Worm (Caenorhabditis elegans) whole organism, L3 larva: ENCODE measurements around the gene F41B4.2.

ENCODE experiments used
- R02D3.7 ChIP-seq: fragments of 150-350 bp; optimal IDR thresholded peaks from 2 replicates; lab custom pipeline; 2014; ENCODE audit warnings: missing biosample characterization, missing genetic modification characterization
- ZK546.5 ChIP-seq: sonication (generic microtip); optimal IDR thresholded peaks from 2 replicates; lab custom pipeline; 2017; ENCODE audit warnings: missing biosample characterization, missing genetic modification characterization
- aly-2 ChIP-seq: fragments of 150-350 bp; optimal IDR thresholded peaks from 2 replicates; lab custom pipeline; 2014; ENCODE audit warnings: missing biosample characterization, missing genetic modification characterization
- ama-1 ChIP-seq: fragments of 150-350 bp; optimal IDR thresholded peaks from 2 replicates; lab custom pipeline; 2018
- ceh-16 ChIP-seq: sonication (generic microtip); optimal IDR thresholded peaks from 2 replicates; lab custom pipeline; 2017; ENCODE audit warnings: missing biosample characterization, missing genetic modification characterization
- ceh-28 ChIP-seq: fragments of 150-350 bp; optimal IDR thresholded peaks from 2 replicates; lab custom pipeline; 2014; ENCODE audit warnings: missing biosample characterization, missing genetic modification reagents, missing genetic modification characterization
- ceh-82 ChIP-seq: fragments of 150-350 bp; optimal IDR thresholded peaks from 2 replicates; lab custom pipeline; 2014; ENCODE audit warnings: missing biosample characterization, missing genetic modification characterization
- ceh-9 ChIP-seq: sonication (generic microtip); optimal IDR thresholded peaks from 2 replicates; lab custom pipeline; 2018; ENCODE audit warnings: missing biosample characterization, missing genetic modification characterization
- daf-12 ChIP-seq: fragments of 150-350 bp; optimal IDR thresholded peaks from 2 replicates; lab custom pipeline; 2014; ENCODE audit warnings: missing biosample characterization, missing genetic modification reagents, missing genetic modification characterization
- egl-27 ChIP-seq: sonication (generic microtip); optimal IDR thresholded peaks from 4 replicates; lab custom pipeline; 2017; ENCODE audit warnings: missing biosample characterization, missing genetic modification reagents, missing genetic modification characterization
- egl-5 ChIP-seq: fragments of 150-350 bp; optimal IDR thresholded peaks from 2 replicates; lab custom pipeline; 2017; ENCODE audit warnings: missing biosample characterization, missing genetic modification reagents, missing genetic modification characterization, inconsistent platforms
- elt-1 ChIP-seq: fragments of 150-350 bp; optimal IDR thresholded peaks from 2 replicates; lab custom pipeline; 2014; ENCODE audit warnings: missing biosample characterization, missing genetic modification characterization
- elt-2 ChIP-seq: sonication (generic microtip); optimal IDR thresholded peaks from 2 replicates; lab custom pipeline; 2016; ENCODE audit warnings: missing genetic modification reagents, mild to moderate bottlenecking, missing genetic modification characterization, missing compliant biosample characterization
- elt-3 ChIP-seq, 3 experiments: fragments of 150-350 bp in 1 of 3; sonication (generic microtip) in 2 of 3; optimal IDR thresholded peaks; 2 replicates in 2 of 3; 4 replicates in 1 of 3; lab custom pipeline; 2014 to 2017; ENCODE audit warnings: missing biosample characterization in 3 of 3, missing genetic modification characterization in 3 of 3
- eor-1 ChIP-seq, 2 experiments: fragments of 150-350 bp; optimal IDR thresholded peaks; 2 replicates each; lab custom pipeline; 2014 to 2018; ENCODE audit warnings: missing biosample characterization in 2 of 2, missing genetic modification characterization in 2 of 2
- fkh-10 ChIP-seq: sonication (generic microtip); optimal IDR thresholded peaks from 2 replicates; lab custom pipeline; 2017; ENCODE audit warnings: missing biosample characterization, missing genetic modification reagents, missing genetic modification characterization
- fkh-2 ChIP-seq: fragments of 150-350 bp; optimal IDR thresholded peaks from 2 replicates; lab custom pipeline; 2014; ENCODE audit warnings: missing biosample characterization, missing genetic modification reagents, missing genetic modification characterization
- fos-1 ChIP-seq: fragments of 150-350 bp; optimal IDR thresholded peaks from 2 replicates; lab custom pipeline; 2014; ENCODE audit warnings: missing biosample characterization, missing genetic modification characterization
- hmg-11 ChIP-seq: sonication (generic microtip); optimal IDR thresholded peaks from 2 replicates; lab custom pipeline; 2016; ENCODE audit warnings: missing genetic modification characterization, missing compliant biosample characterization
- jun-1 ChIP-seq: fragments of 150-350 bp; optimal IDR thresholded peaks from 2 replicates; lab custom pipeline; 2014; ENCODE audit warnings: missing biosample characterization, missing genetic modification reagents, missing genetic modification characterization
- lin-15B ChIP-seq: fragments of 150-350 bp; optimal IDR thresholded peaks from 2 replicates; lab custom pipeline; 2014; ENCODE audit warnings: missing biosample characterization, missing genetic modification characterization
- lin-39 ChIP-seq: fragments of 150-350 bp; optimal IDR thresholded peaks from 2 replicates; lab custom pipeline; 2018; ENCODE audit warnings: missing biosample characterization, missing genetic modification reagents, missing genetic modification characterization
- lsy-12 ChIP-seq: sonication (generic microtip); optimal IDR thresholded peaks from 2 replicates; lab custom pipeline; 2016; ENCODE audit warnings: mild to moderate bottlenecking, missing genetic modification characterization, missing compliant biosample characterization
- mdl-1 ChIP-seq: fragments of 150-350 bp; optimal IDR thresholded peaks from 2 replicates; lab custom pipeline; 2014; ENCODE audit warnings: missing biosample characterization, missing genetic modification characterization
- mml-1 ChIP-seq: fragments of 150-350 bp; sonication (generic microtip); optimal IDR thresholded peaks from 3 replicates; lab custom pipeline; 2014; ENCODE audit warnings: missing biosample characterization, missing genetic modification characterization
- nfya-1 ChIP-seq: sonication (generic microtip); optimal IDR thresholded peaks from 2 replicates; lab custom pipeline; 2017; ENCODE audit warnings: missing genetic modification characterization, mild to moderate bottlenecking, missing compliant biosample characterization, antibody characterized with exemption, moderate library complexity; ENCODE audit not compliant: insufficient read depth
- nhr-11 ChIP-seq: fragments of 150-350 bp; optimal IDR thresholded peaks from 2 replicates; lab custom pipeline; 2014; ENCODE audit warnings: missing biosample characterization, missing genetic modification characterization
- nhr-12 ChIP-seq: fragments of 150-350 bp; optimal IDR thresholded peaks from 2 replicates; lab custom pipeline; 2014; ENCODE audit warnings: missing biosample characterization, missing genetic modification characterization
- nhr-23 ChIP-seq: fragments of 150-350 bp; optimal IDR thresholded peaks from 2 replicates; lab custom pipeline; 2014; ENCODE audit warnings: missing biosample characterization, missing genetic modification reagents, missing genetic modification characterization
- nhr-237 ChIP-seq: fragments of 150-350 bp; optimal IDR thresholded peaks from 2 replicates; lab custom pipeline; 2014; ENCODE audit warnings: missing biosample characterization, missing genetic modification characterization
- nhr-25 ChIP-seq: sonication (generic microtip); optimal IDR thresholded peaks from 2 replicates; lab custom pipeline; 2017; ENCODE audit warnings: missing biosample characterization, missing genetic modification characterization
- nhr-28 ChIP-seq: fragments of 150-350 bp; optimal IDR thresholded peaks from 2 replicates; lab custom pipeline; 2014; ENCODE audit warnings: missing biosample characterization, missing genetic modification characterization
- nhr-43 ChIP-seq: sonication (generic microtip); optimal IDR thresholded peaks from 2 replicates; lab custom pipeline; 2016; ENCODE audit warnings: mild to moderate bottlenecking, missing genetic modification characterization, missing compliant biosample characterization; ENCODE audit not compliant: poor library complexity, severe bottlenecking
- nhr-67 ChIP-seq: fragments of 150-350 bp; optimal IDR thresholded peaks from 2 replicates; lab custom pipeline; 2014; ENCODE audit warnings: missing biosample characterization, missing genetic modification characterization
- nhr-76 ChIP-seq: fragments of 150-350 bp; sonication (generic microtip); optimal IDR thresholded peaks from 5 replicates; lab custom pipeline; 2014; ENCODE audit warnings: missing biosample characterization, missing genetic modification characterization
- nhr-77 ChIP-seq: fragments of 150-350 bp; optimal IDR thresholded peaks from 2 replicates; lab custom pipeline; 2014; ENCODE audit warnings: missing biosample characterization, missing genetic modification characterization
- pha-4 ChIP-seq: fragments of 150-350 bp; optimal IDR thresholded peaks from 2 replicates; lab custom pipeline; 2014; ENCODE audit warnings: missing biosample characterization, missing genetic modification reagents, missing genetic modification characterization
- pqm-1 ChIP-seq: fragments of 150-350 bp; optimal IDR thresholded peaks from 2 replicates; lab custom pipeline; 2017; ENCODE audit warnings: missing biosample characterization, missing genetic modification characterization, inconsistent platforms
- sea-2 ChIP-seq: fragments of 150-350 bp; sonication (generic microtip); optimal IDR thresholded peaks from 4 replicates; lab custom pipeline; 2014; ENCODE audit warnings: missing biosample characterization, missing genetic modification reagents, missing genetic modification characterization
- skn-1 ChIP-seq: fragments of 150-350 bp; optimal IDR thresholded peaks from 2 replicates; lab custom pipeline; 2014; ENCODE audit warnings: missing biosample characterization, missing genetic modification characterization
- snpc-4 ChIP-seq: fragments of 150-350 bp; optimal IDR thresholded peaks from 2 replicates; lab custom pipeline; 2014; ENCODE audit warnings: missing biosample characterization, missing genetic modification characterization
- tbx-2 ChIP-seq: sonication (generic microtip); optimal IDR thresholded peaks from 2 replicates; lab custom pipeline; 2016; ENCODE audit warnings: mild to moderate bottlenecking, missing genetic modification characterization, missing compliant biosample characterization
- unc-39 ChIP-seq: sonication (generic microtip); optimal IDR thresholded peaks from 4 replicates; lab custom pipeline; 2017; ENCODE audit warnings: missing biosample characterization, missing genetic modification characterization
- unc-62 ChIP-seq: fragments of 150-350 bp; sonication (generic microtip); optimal IDR thresholded peaks from 4 replicates; lab custom pipeline; 2014; ENCODE audit warnings: missing biosample characterization, missing genetic modification reagents, missing genetic modification characterization
- zag-1 ChIP-seq: fragments of 150-350 bp; optimal IDR thresholded peaks from 2 replicates; lab custom pipeline; 2014; ENCODE audit warnings: missing biosample characterization, missing genetic modification characterization
- ztf-11 ChIP-seq: fragments of 150-350 bp; optimal IDR thresholded peaks from 2 replicates; lab custom pipeline; 2014; ENCODE audit warnings: missing biosample characterization, missing genetic modification characterization
- ztf-4 ChIP-seq: fragments of 150-350 bp; optimal IDR thresholded peaks from 2 replicates; lab custom pipeline; 2014; ENCODE audit warnings: missing biosample characterization, missing genetic modification characterization

Gene F41B4.2

ce11 chrX:6844394-6845072 is 9.5 kb upstream of the F41B4.2 start, which contains the start of gene C53B7.3:
Gene C53B7.3 (plus strand): TSS chrX:6844755.
- TF ChIP-seq pha-4 (tag; lab: Kevin White, UChicago) (peak; percentile 95), elt-3 (tag; optimal IDR thresholded peaks at IDR 0.05; lab: Kevin White, UChicago) (no peak), nhr-76 (no peak), aly-2 (tag; lab: Kevin White, UChicago) (no peak), nfya-1 (tag; lab: Kevin White, UChicago) (no peak), ztf-11 (tag; lab: Kevin White, UChicago) (no peak), skn-1 (tag; lab: Kevin White, UChicago) (no peak)

- TF ChIP-seq mdl-1 (tag; lab: Kevin White, UChicago) (no peak), nhr-25 (tag; lab: Kevin White, UChicago) (peak; percentile 86), hmg-11 (tag; lab: Kevin White, UChicago) (peak; percentile 75), ama-1 (lab: Kevin White, UChicago) (peak; percentile 49), elt-3 (tag; optimal IDR thresholded peaks at IDR 0.05; lab: Kevin White, UChicago) (no peak), snpc-4 (tag; lab: Kevin White, UChicago) (peak; percentile 62), ceh-28 (tag; lab: Kevin White, UChicago) (peak; percentile 88), nhr-67 (tag; lab: Kevin White, UChicago) (no peak), tbx-2 (peak; percentile 41), R02D3.7 (tag; lab: Kevin White, UChicago) (peak; percentile 79), nhr-43 (tag; lab: Kevin White, UChicago) (peak; percentile 22), nhr-23 (tag; lab: Kevin White, UChicago) (peak; percentile 93), fos-1 (tag; lab: Kevin White, UChicago) (no peak), nhr-237 (no peak), elt-2 (tag; lab: Kevin White, UChicago) (peak; percentile 58), pha-4 (tag; lab: Kevin White, UChicago) (peak; percentile 98), eor-1 (tag; optimal IDR thresholded peaks at IDR 0.05; lab: Kevin White, UChicago) (no peak), ztf-4 (tag; lab: Kevin White, UChicago) (no peak), nhr-12 (tag; lab: Kevin White, UChicago) (no peak), nhr-11 (tag; lab: Kevin White, UChicago) (no peak), unc-39 (no peak), nhr-76 (no peak), daf-12 (tag; lab: Kevin White, UChicago) (no peak), fkh-10 (GFP tag; lab: Kevin White, UChicago) (no peak), ceh-9 (tag; lab: Kevin White, UChicago) (no peak), fkh-2 (tag; lab: Kevin White, UChicago) (no peak), lin-39 (tag; lab: Kevin White, UChicago) (peak; percentile 90), ztf-11 (tag; lab: Kevin White, UChicago) (no peak), skn-1 (tag; lab: Kevin White, UChicago) (peak; percentile 59), mml-1 (tag; lab: Kevin White, UChicago) (no peak), unc-62 (GFP tag; lab: Kevin White, UChicago) (no peak), lin-15B (tag; lab: Kevin White, UChicago) (peak; percentile 95), zag-1 (no peak), elt-1 (no peak), sea-2 (GFP tag; lab: Kevin White, UChicago) (no peak), nhr-28 (tag; lab: Kevin White, UChicago) (no peak), egl-5 (tag; lab: Kevin White, UChicago) (peak; percentile 70), egl-27 (tag; lab: Kevin White, UChicago) (peak; percentile 32), ceh-82 (tag; lab: Kevin White, UChicago) (no peak), lsy-12 (tag; lab: Kevin White, UChicago) (peak; percentile 28), ZK546.5 (tag; lab: Kevin White, UChicago) (no peak), ceh-16 (tag; lab: Kevin White, UChicago) (no peak), jun-1 (peak; percentile 79), nfya-1 (tag; lab: Kevin White, UChicago) (peak; percentile 87), nhr-77 (no peak), pqm-1 (tag; lab: Kevin White, UChicago) (peak; percentile 68), aly-2 (tag; lab: Kevin White, UChicago) (no peak)
These were observed 5.7 kb upstream of the F41B4.2 start, which contains the start of the genes glr-6 and asg-2 for ce11 chrX:6840670-6841308. Gene glr-6 (minus strand): TSS chrX:6840720. Gene asg-2 (plus strand): TSS chrX:6841258.
